Fruit fly (Drosophila melanogaster) whole organism, embryonic: ENCODE measurements around the gene CG18180.

Experiments
- Asciz ChIP-seq: fragments of 200-800 bp; sonication (Bioruptor generic); optimal IDR thresholded peaks from 2 replicates; lab custom pipeline; 2017; ENCODE audit warnings: missing biosample characterization, mild to moderate bottlenecking, missing genetic modification characterization, missing genetic modification reagents
- BtbVII ChIP-seq: fragments of 200-800 bp; sonication (Bioruptor generic); optimal IDR thresholded peaks from 3 replicates; lab custom pipeline; 2017; ENCODE audit warnings: missing biosample characterization, mild to moderate bottlenecking, missing genetic modification characterization
- CG13123 ChIP-seq: fragments of 200-800 bp; sonication (Bioruptor generic); optimal IDR thresholded peaks from 2 replicates; lab custom pipeline; 2016; ENCODE audit warnings: missing biosample characterization, missing genetic modification characterization
- CG14667 ChIP-seq: fragments of 200-800 bp; sonication (Bioruptor generic); IDR thresholded peaks from 2 replicates; pipeline ENCODE4 v1.3.6; 2022; ENCODE audit warnings: missing biosample characterization, missing genetic modification characterization
- CG14965 ChIP-seq: fragments of 200-800 bp; sonication (Bioruptor generic); optimal IDR thresholded peaks from 2 replicates; lab custom pipeline; 2016; ENCODE audit warnings: missing biosample characterization, missing genetic modification characterization, borderline replicate concordance
- CG15269 ChIP-seq: fragments of 200-800 bp; sonication (Bioruptor generic); optimal IDR thresholded peaks from 2 replicates; lab custom pipeline; 2018; ENCODE audit warnings: missing biosample characterization, mild to moderate bottlenecking, missing genetic modification characterization, moderate library complexity
- CG15514 ChIP-seq: fragments of 200-800 bp; sonication (Bioruptor generic); optimal IDR thresholded peaks from 3 replicates; lab custom pipeline; 2017; ENCODE audit warnings: missing biosample characterization, missing genetic modification characterization, mild to moderate bottlenecking, moderate library complexity, missing genetic modification reagents
- CG15601 ChIP-seq: fragments of 200-800 bp; sonication (Bioruptor generic); optimal IDR thresholded peaks from 3 replicates; lab custom pipeline; 2019; ENCODE audit warnings: missing biosample characterization, mild to moderate bottlenecking, missing genetic modification characterization, moderate library complexity
- CG17328 ChIP-seq: fragments of 200-800 bp; sonication (Bioruptor generic); IDR thresholded peaks from 2 replicates; pipeline ENCODE4 v1.3.6; 2022; ENCODE audit warnings: missing biosample characterization, missing genetic modification characterization
- CG2116 ChIP-seq: fragments of 200-800 bp; sonication (Bioruptor generic); optimal IDR thresholded peaks from 3 replicates; lab custom pipeline; 2018; ENCODE audit warnings: missing biosample characterization, mild to moderate bottlenecking, missing genetic modification characterization
- CG2129 ChIP-seq: fragments of 200-800 bp; sonication (Bioruptor generic); IDR thresholded peaks from 2 replicates; pipeline ENCODE4 v1.3.6; 2022; ENCODE audit warnings: missing biosample characterization, missing genetic modification characterization; ENCODE audit not compliant: partially characterized antibody
- CG2712 ChIP-seq: fragments of 200-800 bp; optimal IDR thresholded peaks from 3 replicates; lab custom pipeline; 2019; ENCODE audit warnings: missing biosample characterization, mild to moderate bottlenecking, missing genetic modification characterization, moderate library complexity
- CG33213 ChIP-seq: fragments of 200-800 bp; sonication (Bioruptor generic); optimal IDR thresholded peaks from 3 replicates; lab custom pipeline; 2016; ENCODE audit warnings: missing biosample characterization, missing genetic modification characterization
- CG3726 ChIP-seq: fragments of 200-800 bp; sonication (Bioruptor generic); IDR thresholded peaks from 3 replicates; pipeline ENCODE4, ENCODE4 v1.3.6; 2022; ENCODE audit warnings: missing biosample characterization, missing genetic modification characterization
- CG6175 ChIP-seq: fragments of 200-800 bp; sonication (Bioruptor generic); IDR thresholded peaks from 3 replicates; pipeline ENCODE4 v1.3.6; 2022; ENCODE audit warnings: missing biosample characterization, missing genetic modification characterization
- CG6254 ChIP-seq: fragments of 200-800 bp; sonication (Bioruptor generic); optimal IDR thresholded peaks from 3 replicates; lab custom pipeline; 2017; ENCODE audit warnings: mild to moderate bottlenecking, missing biosample characterization, missing genetic modification reagents, missing genetic modification characterization
- CG7357 ChIP-seq: fragments of 200-800 bp; sonication (Bioruptor generic); IDR thresholded peaks from 3 replicates; pipeline ENCODE4 v1.3.6; 2022; ENCODE audit warnings: missing biosample characterization, missing genetic modification characterization
- Chrac-16 ChIP-seq: fragments of 200-800 bp; sonication (Bioruptor generic); optimal IDR thresholded peaks from 3 replicates; lab custom pipeline; 2016; ENCODE audit warnings: missing biosample characterization, missing genetic modification characterization
- CoRest ChIP-seq: fragments of 200-800 bp; sonication (Bioruptor generic); optimal IDR thresholded peaks from 3 replicates; lab custom pipeline; 2018; ENCODE audit warnings: missing biosample characterization, mild to moderate bottlenecking, missing genetic modification characterization, moderate library complexity
- Dek ChIP-seq: fragments of 200-800 bp; sonication (Bioruptor generic); optimal IDR thresholded peaks from 3 replicates; lab custom pipeline; 2019; ENCODE audit warnings: missing biosample characterization, mild to moderate bottlenecking, missing genetic modification characterization, moderate library complexity
- Dll ChIP-seq: fragments of 200-800 bp; sonication (Bioruptor generic); IDR thresholded peaks from 4 replicates; pipeline ENCODE4 v1.3.6; 2022; ENCODE audit warnings: missing biosample characterization, missing genetic modification characterization; ENCODE audit not compliant: partially characterized antibody
- Doc3 ChIP-seq: fragments of 200-800 bp; sonication (Bioruptor generic); IDR thresholded peaks from 3 replicates; pipeline ENCODE4 v1.3.6; 2022; ENCODE audit warnings: missing biosample characterization, missing genetic modification characterization; ENCODE audit not compliant: partially characterized antibody
- Dref ChIP-seq: fragments of 200-800 bp; sonication (Bioruptor generic); IDR thresholded peaks from 2 replicates; pipeline ENCODE4 v1.3.6; 2022; ENCODE audit warnings: missing biosample characterization, missing genetic modification characterization
- Hey ChIP-seq: fragments of 200-800 bp; sonication (Bioruptor generic); optimal IDR thresholded peaks from 3 replicates; lab custom pipeline; 2018; ENCODE audit warnings: missing biosample characterization, mild to moderate bottlenecking, missing genetic modification characterization
- HmgZ ChIP-seq: fragments of 200-800 bp; sonication (Bioruptor generic); optimal IDR thresholded peaks from 2 replicates; lab custom pipeline; 2018; ENCODE audit warnings: missing biosample characterization, mild to moderate bottlenecking, missing genetic modification characterization
- Hmr ChIP-seq: fragments of 200-800 bp; sonication (Bioruptor generic); optimal IDR thresholded peaks from 3 replicates; lab custom pipeline; 2017; ENCODE audit warnings: mild to moderate bottlenecking, missing biosample characterization, missing genetic modification reagents, missing genetic modification characterization
- Mad ChIP-seq: fragments of 200-800 bp; sonication (Bioruptor generic); optimal IDR thresholded peaks from 2 replicates; lab custom pipeline; 2016; ENCODE audit warnings: missing biosample characterization, missing genetic modification characterization
- NC2β ChIP-seq: fragments of 200-800 bp; sonication (Bioruptor generic); optimal IDR thresholded peaks from 2 replicates; lab custom pipeline; 2016; ENCODE audit warnings: missing biosample characterization, missing genetic modification characterization
- Opbp ChIP-seq: fragments of 200-800 bp; sonication (Bioruptor generic); IDR thresholded peaks from 3 replicates; pipeline ENCODE4 v1.3.6; 2022; ENCODE audit warnings: missing biosample characterization, missing genetic modification characterization; ENCODE audit not compliant: partially characterized antibody
- Tbp ChIP-seq: fragments of >200 bp; optimal IDR thresholded peaks from 2 replicates; lab custom pipeline; 2018; ENCODE audit warnings: missing biosample characterization, missing genetic modification characterization
- Xbp1 ChIP-seq: fragments of 200-800 bp; sonication (Bioruptor generic); optimal IDR thresholded peaks from 3 replicates; lab custom pipeline; 2016; ENCODE audit warnings: missing biosample characterization, mild to moderate bottlenecking, missing genetic modification characterization
- ap ChIP-seq: fragments of 200-800 bp; sonication (Bioruptor generic); IDR thresholded peaks from 2 replicates; pipeline ENCODE4 v1.3.6; 2022; ENCODE audit warnings: missing biosample characterization, missing genetic modification characterization
- ato ChIP-seq: fragments of 200-800 bp; sonication (Bioruptor generic); IDR thresholded peaks from 2 replicates; pipeline ENCODE4 v1.3.6; 2022; ENCODE audit warnings: missing biosample characterization, missing genetic modification characterization; ENCODE audit not compliant: partially characterized antibody
- bowl ChIP-seq: fragments of 200-800 bp; sonication (Bioruptor generic); IDR thresholded peaks from 2 replicates; pipeline ENCODE4 v1.3.6; 2022; ENCODE audit warnings: missing biosample characterization, missing genetic modification characterization
- br ChIP-seq: fragments of >200 bp; optimal IDR thresholded peaks from 2 replicates; lab custom pipeline; 2017
- chif ChIP-seq, 2 experiments: fragments of 200-800 bp; sonication (Bioruptor generic); optimal IDR thresholded peaks; 3 replicates each; lab custom pipeline; 2016; ENCODE audit warnings: missing biosample characterization in 2 of 2, missing genetic modification characterization in 2 of 2
- chm ChIP-seq: fragments of 200-800 bp; sonication (Bioruptor generic); IDR thresholded peaks from 2 replicates; pipeline ENCODE4 v1.3.6; 2022; ENCODE audit warnings: missing biosample characterization, missing genetic modification characterization
- chn ChIP-seq: fragments of 200-800 bp; sonication (Bioruptor generic); optimal IDR thresholded peaks from 2 replicates; lab custom pipeline; 2016; ENCODE audit warnings: missing biosample characterization, missing genetic modification characterization
- dysf ChIP-seq: fragments of 200-800 bp; sonication (Bioruptor generic); IDR thresholded peaks from 3 replicates; pipeline ENCODE4 v1.3.6; 2022; ENCODE audit warnings: missing biosample characterization, missing genetic modification characterization
- ewg ChIP-seq: fragments of 200-800 bp; sonication (Bioruptor generic); optimal IDR thresholded peaks from 3 replicates; lab custom pipeline; 2017; ENCODE audit warnings: mild to moderate bottlenecking, missing biosample characterization, missing genetic modification reagents, missing genetic modification characterization
- fd64A ChIP-seq: fragments of 200-800 bp; sonication (Bioruptor generic); optimal IDR thresholded peaks from 3 replicates; lab custom pipeline; 2018; ENCODE audit warnings: missing biosample characterization, mild to moderate bottlenecking, missing genetic modification characterization
- kay ChIP-seq: fragments of 200-800 bp; sonication (Bioruptor generic); optimal IDR thresholded peaks from 2 replicates; lab custom pipeline; 2016; ENCODE audit warnings: missing biosample characterization, missing genetic modification characterization
- peb ChIP-seq: fragments of 200-800 bp; sonication (Bioruptor generic); IDR thresholded peaks from 2 replicates; pipeline ENCODE4 v1.3.6; 2022; ENCODE audit warnings: missing biosample characterization, missing genetic modification characterization
- pzg ChIP-seq: fragments of 200-800 bp; sonication (Bioruptor generic); optimal IDR thresholded peaks from 3 replicates; lab custom pipeline; 2018; ENCODE audit warnings: missing biosample characterization, mild to moderate bottlenecking, missing genetic modification characterization, moderate library complexity
- ranshi ChIP-seq: fragments of 200-800 bp; sonication (Bioruptor generic); IDR thresholded peaks from 2 replicates; pipeline ENCODE4 v1.3.6; 2022; ENCODE audit warnings: missing biosample characterization, missing genetic modification characterization
- slp2 ChIP-seq: fragments of 200-800 bp; sonication (Bioruptor generic); optimal IDR thresholded peaks from 2 replicates; lab custom pipeline; 2016; ENCODE audit warnings: missing biosample characterization, missing genetic modification characterization
- sna ChIP-seq: fragments of 200-800 bp; sonication (Bioruptor generic); IDR thresholded peaks from 2 replicates; pipeline ENCODE4 v1.3.6; 2022; ENCODE audit warnings: missing biosample characterization, missing genetic modification characterization; ENCODE audit not compliant: partially characterized antibody
- toy ChIP-seq: fragments of 200-800 bp; sonication (Bioruptor generic); IDR thresholded peaks from 2 replicates; pipeline ENCODE4 v1.3.6; 2022; ENCODE audit warnings: missing biosample characterization, missing genetic modification characterization
- tx ChIP-seq: fragments of 200-800 bp; sonication (Bioruptor generic); optimal IDR thresholded peaks from 2 replicates; lab custom pipeline; 2016; ENCODE audit warnings: missing biosample characterization, missing genetic modification characterization
- zen2 ChIP-seq: fragments of 200-800 bp; sonication (Bioruptor generic); IDR thresholded peaks from 3 replicates; pipeline ENCODE4 v1.3.6; 2022; ENCODE audit warnings: missing biosample characterization, missing genetic modification characterization; ENCODE audit not compliant: partially characterized antibody

CG18180 gene

DNA sequence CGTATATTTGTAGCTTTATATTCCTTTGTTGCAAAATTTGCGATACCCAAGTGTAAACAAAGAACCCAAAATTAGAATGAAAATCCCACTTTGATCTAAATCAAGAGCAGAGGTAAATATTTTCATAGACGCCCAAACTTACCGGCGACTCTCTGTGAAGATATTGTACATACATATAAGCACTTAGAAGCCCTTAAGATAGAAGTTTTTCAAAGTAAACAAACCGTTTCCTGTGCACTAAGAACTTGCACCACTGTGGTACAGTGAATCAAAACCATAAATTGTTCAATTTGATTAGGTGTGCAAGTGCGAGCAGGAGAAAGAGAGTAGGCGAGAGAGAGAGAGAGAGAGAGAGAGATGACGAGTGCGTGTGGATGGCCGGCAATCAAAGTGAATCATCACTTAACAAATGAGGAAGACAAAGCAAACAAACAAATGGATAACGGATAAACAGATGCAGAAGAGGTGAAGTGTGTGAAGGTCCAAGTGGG lies 37.2 kb downstream of the CG18180 start (continued):
- TF ChIP-seq CG15514 (no peak), CG3726 (GFP tag; lab: Robert Waterston, UW) (no peak), Doc3 (no peak), ranshi (0 out of 2 replicates have a peak, but pooled peaks have one; percentile 5), kay (GFP tag; lab: Kevin White, UChicago) (peak; percentile 88), fd64A (peak; percentile 42), CG14667 (GFP tag; lab: Robert Waterston, UW) (no peak), CG6175 (GFP tag; lab: Robert Waterston, UW) (no peak), chif (GFP tag; optimal IDR thresholded peaks at IDR 0.05; lab: Kevin White, UChicago) (no peak), CG33213 (GFP tag; lab: Kevin White, UChicago) (no peak), Mad (GFP tag; lab: Kevin White, UChicago) (no peak), bowl (GFP tag; lab: Robert Waterston, UW) (no peak), Xbp1 (GFP tag; lab: Kevin White, UChicago) (no peak), CG7357 (GFP tag; lab: Robert Waterston, UW) (no peak), tx (no peak), CG2712 (peak; percentile 28)

DNA sequence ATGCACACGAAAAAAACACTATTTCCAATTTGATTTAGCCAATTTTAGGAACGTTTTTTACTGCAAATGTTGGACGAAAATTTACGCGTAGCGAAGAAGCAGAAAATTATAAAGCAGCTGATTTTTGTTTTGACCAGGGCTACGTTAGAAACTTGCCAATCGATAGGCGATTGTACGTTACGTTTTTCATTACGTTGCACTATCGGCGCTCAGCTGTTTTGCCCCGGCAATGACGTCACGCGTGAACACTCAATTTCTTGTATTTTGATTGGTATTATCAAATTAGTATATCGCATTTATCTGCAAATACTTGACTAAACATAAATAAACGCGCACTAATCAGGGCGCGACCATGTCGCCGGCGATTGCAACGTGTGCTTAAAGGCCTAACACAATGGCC lies 38.2 kb downstream of the CG18180 start, which contains the start of the genes fry and CG16717:
Gene fry (minus strand): TSS at position 110 of the 400 bp plus-strand sequence.
Gene CG16717 (plus strand): TSS at position 208 of the 400 bp plus-strand sequence.
- TF ChIP-seq CG2129 (GFP tag; lab: Robert Waterston, UW), result peak; percentile 25; the same call in 1 of the 2 replicates
- TF ChIP-seq BtbVII (GFP tag; lab: Kevin White, UChicago), result peak; percentile 33
- TF ChIP-seq Hmr, result no peak
- TF ChIP-seq CG13123 (GFP tag; lab: Kevin White, UChicago), result no peak
- no peak for TF ChIP-seq Hey (tag; lab: Kevin White, UChicago)
- TF ChIP-seq dysf (GFP tag; lab: Robert Waterston, UW), result no peak
- no peak for TF ChIP-seq ap (GFP tag; lab: Robert Waterston, UW)
- TF ChIP-seq chn (GFP tag; lab: Kevin White, UChicago), result no peak
- TF ChIP-seq CoRest (tag; lab: Kevin White, UChicago), result no peak
- TF ChIP-seq Dref, result peak; percentile 74
- TF ChIP-seq sna (GFP tag; lab: Robert Waterston, UW), result peak; percentile 68; the same call in 1 of the 2 replicates
- no peak for TF ChIP-seq NC2β (GFP tag; lab: Kevin White, UChicago)
- TF ChIP-seq ewg (GFP tag; lab: Kevin White, UChicago), result no peak
- TF ChIP-seq CG2116 (GFP tag; lab: Kevin White, UChicago), result peak; percentile 3
- peak; percentile 69; the same call in 2 of the 3 replicates for TF ChIP-seq Opbp
- TF ChIP-seq Dll (GFP tag; lab: Robert Waterston, UW), result peak; percentile 68
- TF ChIP-seq toy (GFP tag; lab: Robert Waterston, UW), result no peak
- TF ChIP-seq slp2 (GFP tag; lab: Kevin White, UChicago), result no peak
- TF ChIP-seq tx, result no peak
- no peak for TF ChIP-seq chm
- TF ChIP-seq Dek (tag; lab: Kevin White, UChicago), result no peak
- TF ChIP-seq CG15601, result no peak
- no peak for TF ChIP-seq Chrac-16 (GFP tag; lab: Kevin White, UChicago)
- TF ChIP-seq ato (GFP tag; lab: Robert Waterston, UW), result peak; percentile 36; the same call in 1 of the 2 replicates
- TF ChIP-seq CG17328 (GFP tag; lab: Robert Waterston, UW), result no peak
- TF ChIP-seq Asciz (GFP tag; lab: Kevin White, UChicago), result no peak
- peak; percentile 15 for TF ChIP-seq HmgZ (tag; lab: Kevin White, UChicago)
- no peak for TF ChIP-seq peb (GFP tag; lab: Robert Waterston, UW)
- no peak for TF ChIP-seq Tbp (GFP tag; lab: Kevin White, UChicago)
- TF ChIP-seq pzg, result peak; percentile 67
- TF ChIP-seq zen2 (GFP tag; lab: Robert Waterston, UW), result peak; percentile 69
- TF ChIP-seq CG15269 (tag; lab: Kevin White, UChicago), result no peak
- TF ChIP-seq CG14965 (GFP tag; lab: Kevin White, UChicago), result no peak
- no peak for TF ChIP-seq CG6254 (GFP tag; lab: Kevin White, UChicago)
- TF ChIP-seq br (lab: Kevin White, UChicago), result no peak
- TF ChIP-seq CG14667 (GFP tag; lab: Robert Waterston, UW), result no peak
